Worm (Caenorhabditis elegans) whole organism, early embryonic: Measurements from ENCODE around the gene npr-9.

Experiments used
- aly-1 ChIP-seq: sonication (generic microtip); optimal IDR thresholded peaks from 2 replicates; lab custom pipeline; 2016; ENCODE audit warnings: missing genetic modification characterization, missing compliant biosample characterization
- ama-1 ChIP-seq: fragments of 150-350 bp; optimal IDR thresholded peaks from 2 replicates; lab custom pipeline; 2014
- ceh-13 ChIP-seq: fragments of 200-800 bp; sonication (Bioruptor generic); optimal IDR thresholded peaks from 2 replicates; lab custom pipeline; 2018; ENCODE audit warnings: mild to moderate bottlenecking, missing genetic modification characterization, missing compliant biosample characterization
- ets-7 ChIP-seq: sonication (generic microtip); optimal IDR thresholded peaks from 2 replicates; lab custom pipeline; 2016; ENCODE audit warnings: missing genotype, missing genetic modification characterization, missing compliant biosample characterization
- flt-1 ChIP-seq: fragments of 200-800 bp; sonication (Bioruptor generic); IDR thresholded peaks from 2 replicates; pipeline ENCODE4 v1.3.6; 2022; ENCODE audit warnings: missing genetic modification characterization, missing compliant biosample characterization
- hmbx-1 ChIP-seq: sonication (generic microtip); optimal IDR thresholded peaks from 2 replicates; lab custom pipeline; 2016; ENCODE audit warnings: mild to moderate bottlenecking, missing genetic modification characterization, missing compliant biosample characterization
- hnd-1 ChIP-seq: sonication (generic microtip); optimal IDR thresholded peaks from 2 replicates; lab custom pipeline; 2016; ENCODE audit warnings: missing genetic modification characterization, missing compliant biosample characterization
- pes-1 ChIP-seq: fragments of 200-800 bp; sonication (Bioruptor generic); IDR thresholded peaks from 2 replicates; pipeline ENCODE4 v1.3.6; 2022; ENCODE audit warnings: missing genetic modification reagents, missing genetic modification characterization, missing compliant biosample characterization
- sea-1 ChIP-seq: fragments of 200-800 bp; sonication (Bioruptor generic); conservative IDR thresholded peaks from 2 replicates; pipeline ENCODE4 v1.3.6; 2022; ENCODE audit warnings: missing genetic modification characterization, missing compliant biosample characterization
- tbx-11 ChIP-seq: fragments of 200-800 bp; sonication (Bioruptor generic); IDR thresholded peaks from 2 replicates; pipeline ENCODE4 v1.3.6; 2022; ENCODE audit warnings: missing genetic modification characterization, missing compliant biosample characterization
- tbx-37 ChIP-seq: fragments of 200-800 bp; sonication (Bioruptor generic); conservative IDR thresholded peaks from 2 replicates; pipeline ENCODE4 v1.3.6; 2022; ENCODE audit warnings: missing genetic modification reagents, missing genetic modification characterization, missing compliant biosample characterization

ce11 chrX:11367640-11368039 is 38.1 kb downstream of the npr-9 start:
- TF ChIP-seq ceh-13 (GFP tag; lab: Kevin White, UChicago) (no peak), ama-1 (lab: Kevin White, UChicago) (no peak), hnd-1 (tag; lab: Kevin White, UChicago) (no peak), sea-1 (GFP tag; lab: Robert Waterston, UW) (no peak), ets-7 (tag; lab: Kevin White, UChicago) (no peak), tbx-37 (GFP tag; lab: Robert Waterston, UW) (no peak), hmbx-1 (tag; lab: Kevin White, UChicago) (no peak), tbx-11 (GFP tag; lab: Robert Waterston, UW) (no peak), flt-1 (GFP tag; lab: Robert Waterston, UW) (no peak), pes-1 (GFP tag; lab: Robert Waterston, UW) (no peak), aly-1 (tag; lab: Kevin White, UChicago) (no peak)
